Fruit fly (Drosophila melanogaster) whole organism, embryonic: ENCODE data around the gene SclB.

ENCODE experiments used
- CG1024 ChIP-seq: fragments of 200-800 bp; sonication (Bioruptor generic); IDR thresholded peaks from 2 replicates; pipeline ENCODE4 v1.3.6; 2022; ENCODE audit warnings: missing biosample characterization, missing genetic modification characterization
- CG11085 ChIP-seq: fragments of 200-800 bp; sonication (Bioruptor generic); IDR thresholded peaks from 2 replicates; pipeline ENCODE4 v1.3.6; 2022; ENCODE audit warnings: missing biosample characterization, missing genetic modification characterization
- CG11456 ChIP-seq: fragments of 200-800 bp; sonication (Bioruptor generic); IDR thresholded peaks from 3 replicates; pipeline ENCODE4 v1.3.6; 2022; ENCODE audit warnings: missing biosample characterization, missing genetic modification characterization
- CG11504 ChIP-seq: fragments of 200-800 bp; sonication (Bioruptor generic); optimal IDR thresholded peaks from 3 replicates; lab custom pipeline; 2019; ENCODE audit warnings: missing biosample characterization, mild to moderate bottlenecking, missing genetic modification characterization, moderate library complexity
- CG11560 ChIP-seq: fragments of 200-800 bp; sonication (Bioruptor generic); IDR thresholded peaks from 3 replicates; pipeline ENCODE4 v1.3.6; 2022; ENCODE audit warnings: missing biosample characterization, missing genetic modification characterization
- CG15514 ChIP-seq: fragments of 200-800 bp; sonication (Bioruptor generic); optimal IDR thresholded peaks from 3 replicates; lab custom pipeline; 2017; ENCODE audit warnings: missing biosample characterization, missing genetic modification characterization, mild to moderate bottlenecking, moderate library complexity, missing genetic modification reagents
- CG1647 ChIP-seq: fragments of 200-800 bp; sonication (Bioruptor generic); optimal IDR thresholded peaks from 3 replicates; lab custom pipeline; 2016; ENCODE audit warnings: missing biosample characterization, missing genetic modification characterization
- CG17186 ChIP-seq: fragments of 200-800 bp; sonication (Bioruptor generic); optimal IDR thresholded peaks from 3 replicates; lab custom pipeline; 2017; ENCODE audit warnings: missing biosample characterization, missing genetic modification reagents, missing genetic modification characterization
- CG17829 ChIP-seq: fragments of 200-800 bp; optimal IDR thresholded peaks from 2 replicates; lab custom pipeline; 2019; ENCODE audit warnings: missing biosample characterization, mild to moderate bottlenecking, missing genetic modification characterization, moderate library complexity
- CG18599 ChIP-seq: fragments of 200-800 bp; sonication (Bioruptor generic); optimal IDR thresholded peaks from 3 replicates; lab custom pipeline; 2017; ENCODE audit warnings: missing biosample characterization, missing genetic modification characterization, mild to moderate bottlenecking, moderate library complexity, missing genetic modification reagents
- CG43689 ChIP-seq: fragments of 200-800 bp; sonication (Bioruptor generic); IDR thresholded peaks from 2 replicates; pipeline ENCODE4 v1.3.6; 2022; ENCODE audit warnings: missing biosample characterization, missing genetic modification characterization
- CG4707 ChIP-seq: fragments of 200-800 bp; sonication (Bioruptor generic); optimal IDR thresholded peaks from 2 replicates; lab custom pipeline; 2018; ENCODE audit warnings: missing biosample characterization, mild to moderate bottlenecking, missing genetic modification characterization, moderate library complexity
- CG4854 ChIP-seq: fragments of 200-800 bp; sonication (Bioruptor generic); optimal IDR thresholded peaks from 2 replicates; lab custom pipeline; 2016; ENCODE audit warnings: missing biosample characterization, missing genetic modification characterization, inconsistent platforms
- CG6765 ChIP-seq: fragments of 200-800 bp; sonication (Bioruptor generic); optimal IDR thresholded peaks from 3 replicates; lab custom pipeline; 2017; ENCODE audit warnings: missing biosample characterization, mild to moderate bottlenecking, missing genetic modification characterization
- CG8359 ChIP-seq: fragments of 200-800 bp; sonication (Bioruptor generic); optimal IDR thresholded peaks from 2 replicates; lab custom pipeline; 2017; ENCODE audit warnings: missing biosample characterization, mild to moderate bottlenecking, missing genetic modification characterization, borderline replicate concordance
- CG8388 ChIP-seq: fragments of 200-800 bp; sonication (Bioruptor generic); optimal IDR thresholded peaks from 2 replicates; lab custom pipeline; 2019; ENCODE audit warnings: missing biosample characterization, mild to moderate bottlenecking, missing genetic modification characterization, moderate library complexity
- D19A ChIP-seq: fragments of 200-800 bp; optimal IDR thresholded peaks from 3 replicates; lab custom pipeline; 2019; ENCODE audit warnings: missing biosample characterization, mild to moderate bottlenecking, missing genetic modification characterization, moderate library complexity
- Dll ChIP-seq: fragments of 200-800 bp; sonication (Bioruptor generic); IDR thresholded peaks from 4 replicates; pipeline ENCODE4 v1.3.6; 2022; ENCODE audit warnings: missing biosample characterization, missing genetic modification characterization; ENCODE audit not compliant: partially characterized antibody
- E2f1 ChIP-seq: fragments of 200-800 bp; sonication (Bioruptor generic); IDR thresholded peaks from 2 replicates; pipeline ENCODE4 v1.3.6; 2022; ENCODE audit warnings: missing biosample characterization, missing genetic modification characterization
- Hr78 ChIP-seq, 2 experiments: fragments of 200-800 bp in 1 of 2; fragments of >200 bp in 1 of 2; sonication (Bioruptor generic) in 1 of 2; optimal IDR thresholded peaks; 2 replicates each; lab custom pipeline; 2017 to 2019; ENCODE audit warnings: missing biosample characterization in 2 of 2, missing genetic modification characterization in 2 of 2, mild to moderate bottlenecking in 1 of 2, moderate library complexity in 1 of 2
- Opbp ChIP-seq: fragments of 200-800 bp; sonication (Bioruptor generic); IDR thresholded peaks from 3 replicates; pipeline ENCODE4 v1.3.6; 2022; ENCODE audit warnings: missing biosample characterization, missing genetic modification characterization; ENCODE audit not compliant: partially characterized antibody
- PHDP ChIP-seq: fragments of 200-800 bp; sonication (Bioruptor generic); optimal IDR thresholded peaks from 3 replicates; lab custom pipeline; 2018; ENCODE audit warnings: missing biosample characterization, mild to moderate bottlenecking, missing genetic modification characterization, moderate library complexity
- Sox100B ChIP-seq: fragments of 200-800 bp; sonication (Bioruptor generic); optimal IDR thresholded peaks from 3 replicates; lab custom pipeline; 2018; ENCODE audit warnings: missing biosample characterization, mild to moderate bottlenecking, missing genetic modification characterization
- Tbp ChIP-seq: fragments of >200 bp; optimal IDR thresholded peaks from 2 replicates; lab custom pipeline; 2018; ENCODE audit warnings: missing biosample characterization, missing genetic modification characterization
- Trl ChIP-seq, 3 experiments: fragments of >200 bp in 2 of 3; fragments of 200-800 bp in 1 of 3; sonication (Bioruptor generic) in 1 of 3; optimal IDR thresholded peaks; 2 replicates in 1 of 3; 3 replicates in 2 of 3; lab custom pipeline; 2016 to 2017; ENCODE audit warnings: missing biosample characterization in 1 of 3, missing genetic modification characterization in 1 of 3
- YL-1 ChIP-seq: fragments of 200-800 bp; sonication (Bioruptor generic); optimal IDR thresholded peaks from 3 replicates; lab custom pipeline; 2017; ENCODE audit warnings: missing biosample characterization, mild to moderate bottlenecking, missing genetic modification characterization
- bcd ChIP-seq: fragments of 200-800 bp; sonication (Bioruptor generic); optimal IDR thresholded peaks from 2 replicates; lab custom pipeline; 2017; ENCODE audit warnings: missing biosample characterization, mild to moderate bottlenecking, missing genetic modification characterization
- bsh ChIP-seq, 2 experiments: fragments of 200-800 bp; sonication (Bioruptor generic); optimal IDR thresholded peaks; 2 replicates each; lab custom pipeline; 2017 to 2018; ENCODE audit warnings: mild to moderate bottlenecking in 2 of 2, missing biosample characterization in 2 of 2, missing genetic modification characterization in 2 of 2, moderate library complexity in 1 of 2
- chinmo ChIP-seq: fragments of 200-800 bp; sonication (Bioruptor generic); IDR thresholded peaks from 4 replicates; pipeline ENCODE4 v1.3.6; 2022; ENCODE audit warnings: missing biosample characterization, missing genetic modification characterization; ENCODE audit not compliant: partially characterized antibody
- chn ChIP-seq: fragments of 200-800 bp; sonication (Bioruptor generic); optimal IDR thresholded peaks from 2 replicates; lab custom pipeline; 2016; ENCODE audit warnings: missing biosample characterization, missing genetic modification characterization
- corto ChIP-seq: fragments of 200-800 bp; sonication (Bioruptor generic); optimal IDR thresholded peaks from 2 replicates; lab custom pipeline; 2016; ENCODE audit warnings: missing biosample characterization, mild to moderate bottlenecking, missing genetic modification characterization, moderate library complexity
- ems ChIP-seq: fragments of 200-800 bp; sonication (Bioruptor generic); optimal IDR thresholded peaks from 3 replicates; lab custom pipeline; 2016; ENCODE audit warnings: missing biosample characterization, missing genetic modification characterization
- esg ChIP-seq: fragments of 200-800 bp; sonication (Bioruptor generic); conservative IDR thresholded peaks from 2 replicates; pipeline ENCODE4 v1.3.6; 2022; ENCODE audit warnings: missing biosample characterization, missing genetic modification characterization
- eve ChIP-seq, 2 experiments: fragments of >200 bp; optimal IDR thresholded peaks; 2 replicates each; lab custom pipeline; 2017; ENCODE audit warnings: missing biosample characterization in 2 of 2, missing genetic modification characterization in 2 of 2
- ewg ChIP-seq: fragments of 200-800 bp; sonication (Bioruptor generic); optimal IDR thresholded peaks from 3 replicates; lab custom pipeline; 2017; ENCODE audit warnings: mild to moderate bottlenecking, missing biosample characterization, missing genetic modification reagents, missing genetic modification characterization
- ftz-f1 ChIP-seq: fragments of 200-800 bp; sonication (Bioruptor generic); optimal IDR thresholded peaks from 2 replicates; lab custom pipeline; 2016; ENCODE audit warnings: missing biosample characterization, missing genetic modification characterization
- grau ChIP-seq: fragments of 200-800 bp; optimal IDR thresholded peaks from 3 replicates; lab custom pipeline; 2019; ENCODE audit warnings: missing biosample characterization, mild to moderate bottlenecking, missing genetic modification characterization, moderate library complexity
- kah ChIP-seq: fragments of 200-800 bp; sonication (Bioruptor generic); optimal IDR thresholded peaks from 2 replicates; lab custom pipeline; 2018; ENCODE audit warnings: missing biosample characterization, mild to moderate bottlenecking, missing genetic modification characterization
- lilli ChIP-seq: fragments of 200-800 bp; sonication (Bioruptor generic); optimal IDR thresholded peaks from 3 replicates; lab custom pipeline; 2016; ENCODE audit warnings: missing biosample characterization, missing genetic modification characterization
- mam ChIP-seq: fragments of 200-800 bp; sonication (Bioruptor generic); optimal IDR thresholded peaks from 3 replicates; lab custom pipeline; 2016; ENCODE audit warnings: missing biosample characterization, missing genetic modification characterization
- mirr ChIP-seq: fragments of 200-800 bp; sonication (Bioruptor generic); optimal IDR thresholded peaks from 3 replicates; lab custom pipeline; 2018; ENCODE audit warnings: missing biosample characterization, mild to moderate bottlenecking, missing genetic modification characterization
- run ChIP-seq: fragments of 200-800 bp; sonication (Bioruptor generic); optimal IDR thresholded peaks from 3 replicates; lab custom pipeline; 2018; ENCODE audit warnings: missing biosample characterization, mild to moderate bottlenecking, missing genetic modification characterization
- sim ChIP-seq: fragments of 200-800 bp; sonication (Bioruptor generic); IDR thresholded peaks from 2 replicates; pipeline ENCODE4 v1.3.6; 2022; ENCODE audit warnings: missing biosample characterization, missing genetic modification characterization
- so ChIP-seq: fragments of 200-800 bp; sonication (Bioruptor generic); IDR thresholded peaks from 3 replicates; pipeline ENCODE4 v1.3.6; 2022; ENCODE audit warnings: missing biosample characterization, missing genetic modification characterization
- tup ChIP-seq: fragments of 200-800 bp; sonication (Bioruptor generic); optimal IDR thresholded peaks from 2 replicates; lab custom pipeline; 2016; ENCODE audit warnings: missing biosample characterization, mild to moderate bottlenecking, missing genetic modification characterization, moderate library complexity
- zen2 ChIP-seq: fragments of 200-800 bp; sonication (Bioruptor generic); IDR thresholded peaks from 3 replicates; pipeline ENCODE4 v1.3.6; 2022; ENCODE audit warnings: missing biosample characterization, missing genetic modification characterization; ENCODE audit not compliant: partially characterized antibody
- zfh1 ChIP-seq: fragments of 200-800 bp; sonication (Bioruptor generic); IDR thresholded peaks from 3 replicates; pipeline ENCODE4 v1.3.6; 2022; ENCODE audit warnings: missing biosample characterization, missing genetic modification characterization

Gene SclB

dm6 chr2L:16815989-16816749 is 21.6 kb upstream of the SclB start, which contains the start of gene mdy (continued):
- TF ChIP-seq Dll, result peak; percentile 69
- TF ChIP-seq so (GFP tag; lab: Robert Waterston, UW), result no peak
- no peak for TF ChIP-seq CG4854 (GFP tag; lab: Kevin White, UChicago)
- TF ChIP-seq run, result no peak
- peak; percentile 37 for TF ChIP-seq D19A (tag; lab: Kevin White, UChicago)
- peak; percentile 48 for TF ChIP-seq CG17829 (tag; lab: Kevin White, UChicago)
- TF ChIP-seq CG1647 (GFP tag; lab: Kevin White, UChicago), result peak; percentile 43
- TF ChIP-seq sim, result no peak
- TF ChIP-seq CG6765 (GFP tag; lab: Kevin White, UChicago), result peak; percentile 30
- peak; percentile 52 for TF ChIP-seq CG8388 (GFP tag; lab: Kevin White, UChicago)
- TF ChIP-seq CG4707 (GFP tag; lab: Kevin White, UChicago), result no peak
- TF ChIP-seq ems (GFP tag; lab: Kevin White, UChicago), result peak; percentile 48
- TF ChIP-seq chn (GFP tag; lab: Kevin White, UChicago), result peak; percentile 26
- TF ChIP-seq CG11560 (tag; lab: Robert Waterston, UW), result no peak
- peak; percentile 80 for TF ChIP-seq lilli (GFP tag; lab: Kevin White, UChicago)
- TF ChIP-seq grau (tag; lab: Kevin White, UChicago), result peak; percentile 63
- TF ChIP-seq bcd, result peak; percentile 28
- peak; percentile 59 for TF ChIP-seq E2f1 (GFP tag; lab: Robert Waterston, UW)
- TF ChIP-seq CG11085 (GFP tag; lab: Robert Waterston, UW), result no peak; the same call in 1 of the 2 replicates
- no peak; the same call in 2 of the 3 replicates for TF ChIP-seq Opbp (GFP tag; lab: Robert Waterston, UW)
- peak in 1 of 2 experiments; percentile 2 for TF ChIP-seq Trl (optimal IDR thresholded peaks at IDR 0.05; lab: Kevin White, UChicago)
- TF ChIP-seq Trl (GFP tag; optimal IDR thresholded peaks at IDR 0.05; lab: Kevin White, UChicago), result peak; percentile 15
- no peak for TF ChIP-seq ewg (GFP tag; lab: Kevin White, UChicago)
- no peak for TF ChIP-seq CG8359 (GFP tag; lab: Kevin White, UChicago)
- TF ChIP-seq mam (GFP tag; lab: Kevin White, UChicago), result peak; percentile 33
- TF ChIP-seq CG11456 (GFP tag; lab: Robert Waterston, UW), result peak; percentile 86
- no peak for TF ChIP-seq kah (GFP tag; lab: Kevin White, UChicago)
- peak; percentile 53 for TF ChIP-seq CG18599 (GFP tag; lab: Kevin White, UChicago)
- TF ChIP-seq zfh1 (GFP tag; lab: Robert Waterston, UW), result peak; percentile 60; the same call in 2 of the 3 replicates
- TF ChIP-seq CG17186 (GFP tag; lab: Kevin White, UChicago), result peak; percentile 7
- TF ChIP-seq esg (GFP tag; lab: Robert Waterston, UW), result peak; percentile 58
- peak; percentile 33 for TF ChIP-seq corto
- peak; percentile 4 for TF ChIP-seq Tbp (GFP tag; lab: Kevin White, UChicago)
- TF ChIP-seq bsh (GFP tag; optimal IDR thresholded peaks at IDR 0.05; lab: Kevin White, UChicago), result peak in 1 of 2 experiments; percentile 51
- 0 out of 4 replicates have a peak, but pooled peaks have one; percentile 34 for TF ChIP-seq chinmo
- no peak for TF ChIP-seq CG43689 (GFP tag; lab: Robert Waterston, UW)
- TF ChIP-seq CG1024 (GFP tag; lab: Robert Waterston, UW), result peak; percentile 27; the same call in 1 of the 2 replicates
- no peak for TF ChIP-seq mirr (GFP tag; lab: Kevin White, UChicago)
- TF ChIP-seq zen2 (GFP tag; lab: Robert Waterston, UW), result no peak
- peak; percentile 29 for TF ChIP-seq tup
- TF ChIP-seq Sox100B (GFP tag; lab: Kevin White, UChicago), result no peak
- peak; percentile 58 for TF ChIP-seq PHDP (tag; lab: Kevin White, UChicago)
- peak; percentile 79 for TF ChIP-seq CG15514 (GFP tag; lab: Kevin White, UChicago)
- TF ChIP-seq eve (GFP tag; optimal IDR thresholded peaks at IDR 0.05; lab: Kevin White, UChicago), result peak in 1 of 2 experiments; percentile 45
- no peak for TF ChIP-seq Hr78 (GFP tag; optimal IDR thresholded peaks at IDR 0.05; lab: Kevin White, UChicago)
- TF ChIP-seq YL-1 (GFP tag; lab: Kevin White, UChicago), result peak; percentile 36
- TF ChIP-seq ftz-f1, result no peak
- peak; percentile 65 for TF ChIP-seq CG11504 (tag; lab: Kevin White, UChicago)
